Fruit fly (Drosophila melanogaster) whole organism, embryonic: Measurements from ENCODE around the gene CIA30.

Experiments
- Atf6 ChIP-seq: fragments of 200-800 bp; sonication (Bioruptor generic); IDR thresholded peaks from 2 replicates; pipeline ENCODE4 v1.3.6; 2022; ENCODE audit warnings: missing biosample characterization, missing genetic modification characterization
- C15 ChIP-seq: fragments of 200-800 bp; sonication (Bioruptor generic); IDR thresholded peaks from 3 replicates; pipeline ENCODE4 v1.3.6; 2022; ENCODE audit warnings: missing biosample characterization, missing genetic modification characterization
- CG10366 ChIP-seq: fragments of 200-800 bp; sonication (Bioruptor generic); IDR thresholded peaks from 2 replicates; pipeline ENCODE4 v1.3.6; 2022; ENCODE audit warnings: missing biosample characterization, missing genetic modification characterization
- CG12942 ChIP-seq: fragments of 200-800 bp; sonication (Bioruptor generic); optimal IDR thresholded peaks from 3 replicates; lab custom pipeline; 2016; ENCODE audit warnings: missing biosample characterization, missing genetic modification characterization
- CG1647 ChIP-seq: fragments of 200-800 bp; sonication (Bioruptor generic); optimal IDR thresholded peaks from 3 replicates; lab custom pipeline; 2016; ENCODE audit warnings: missing biosample characterization, missing genetic modification characterization
- CG17328 ChIP-seq: fragments of 200-800 bp; sonication (Bioruptor generic); IDR thresholded peaks from 2 replicates; pipeline ENCODE4 v1.3.6; 2022; ENCODE audit warnings: missing biosample characterization, missing genetic modification characterization
- CG1792 ChIP-seq: fragments of 200-800 bp; sonication (Bioruptor generic); optimal IDR thresholded peaks from 2 replicates; lab custom pipeline; 2016; ENCODE audit warnings: missing biosample characterization, missing genetic modification characterization
- CG18011 ChIP-seq: fragments of 200-800 bp; sonication (Bioruptor generic); optimal IDR thresholded peaks from 2 replicates; lab custom pipeline; 2017; ENCODE audit warnings: missing biosample characterization, missing genetic modification characterization, mild to moderate bottlenecking, moderate library complexity, missing genotype
- CG2889 ChIP-seq: fragments of 200-800 bp; sonication (Bioruptor generic); IDR thresholded peaks from 3 replicates; pipeline ENCODE4 v1.3.6; 2022; ENCODE audit warnings: missing biosample characterization, missing genetic modification characterization
- CG31388 ChIP-seq: fragments of 200-800 bp; sonication (Bioruptor generic); optimal IDR thresholded peaks from 2 replicates; lab custom pipeline; 2016; ENCODE audit warnings: missing biosample characterization, missing genetic modification characterization
- CG33557 ChIP-seq: fragments of 200-800 bp; sonication (Bioruptor generic); optimal IDR thresholded peaks from 2 replicates; lab custom pipeline; 2019; ENCODE audit warnings: missing biosample characterization, mild to moderate bottlenecking, missing genetic modification characterization, moderate library complexity
- CG34224 ChIP-seq: fragments of 200-800 bp; sonication (Bioruptor generic); IDR thresholded peaks from 3 replicates; pipeline ENCODE4 v1.3.6; 2022; ENCODE audit warnings: missing biosample characterization, missing genetic modification characterization; ENCODE audit not compliant: partially characterized antibody
- CG6791 ChIP-seq: fragments of 200-800 bp; sonication (Bioruptor generic); IDR thresholded peaks from 3 replicates; pipeline ENCODE4 v1.3.6; 2022; ENCODE audit warnings: missing biosample characterization, missing genetic modification characterization; ENCODE audit not compliant: partially characterized antibody
- CG7357 ChIP-seq: fragments of 200-800 bp; sonication (Bioruptor generic); IDR thresholded peaks from 3 replicates; pipeline ENCODE4 v1.3.6; 2022; ENCODE audit warnings: missing biosample characterization, missing genetic modification characterization
- CG8359 ChIP-seq: fragments of 200-800 bp; sonication (Bioruptor generic); optimal IDR thresholded peaks from 2 replicates; lab custom pipeline; 2017; ENCODE audit warnings: missing biosample characterization, mild to moderate bottlenecking, missing genetic modification characterization, borderline replicate concordance
- CG8388 ChIP-seq: fragments of 200-800 bp; sonication (Bioruptor generic); optimal IDR thresholded peaks from 2 replicates; lab custom pipeline; 2019; ENCODE audit warnings: missing biosample characterization, mild to moderate bottlenecking, missing genetic modification characterization, moderate library complexity
- CG8765 ChIP-seq: fragments of 200-800 bp; sonication (Bioruptor generic); IDR thresholded peaks from 2 replicates; pipeline ENCODE4 v1.3.6; 2022; ENCODE audit warnings: missing biosample characterization, missing genetic modification characterization
- CG8924 ChIP-seq: fragments of 200-800 bp; optimal IDR thresholded peaks from 3 replicates; lab custom pipeline; 2019; ENCODE audit warnings: missing biosample characterization, mild to moderate bottlenecking, missing genetic modification characterization, moderate library complexity
- CG9215 ChIP-seq: fragments of 200-800 bp; sonication (Bioruptor generic); IDR thresholded peaks from 2 replicates; pipeline ENCODE4 v1.3.6; 2022; ENCODE audit warnings: missing biosample characterization, missing genetic modification characterization
- D ChIP-seq, 2 experiments: fragments of 200-800 bp in 1 of 2; fragments of >200 bp in 1 of 2; sonication (Bioruptor generic) in 1 of 2; optimal IDR thresholded peaks; 2 replicates in 1 of 2; 3 replicates in 1 of 2; lab custom pipeline; 2017; ENCODE audit warnings: mild to moderate bottlenecking in 1 of 2, missing biosample characterization in 1 of 2, missing genetic modification characterization in 1 of 2, missing genetic modification reagents in 1 of 2
- GATAe ChIP-seq: fragments of 200-800 bp; sonication (Bioruptor generic); conservative IDR thresholded peaks from 2 replicates; pipeline ENCODE4 v1.3.6; 2022; ENCODE audit warnings: missing biosample characterization, missing genetic modification characterization
- Gsc ChIP-seq: fragments of 200-800 bp; sonication (Bioruptor generic); IDR thresholded peaks from 2 replicates; pipeline ENCODE4 v1.3.6; 2022; ENCODE audit warnings: missing biosample characterization, missing genetic modification characterization
- Hmr ChIP-seq: fragments of 200-800 bp; sonication (Bioruptor generic); optimal IDR thresholded peaks from 3 replicates; lab custom pipeline; 2017; ENCODE audit warnings: mild to moderate bottlenecking, missing biosample characterization, missing genetic modification reagents, missing genetic modification characterization
- Hmx ChIP-seq: fragments of 200-800 bp; sonication (Bioruptor generic); optimal IDR thresholded peaks from 2 replicates; lab custom pipeline; 2016; ENCODE audit warnings: missing biosample characterization, missing genetic modification characterization
- Lhr ChIP-seq: fragments of 200-800 bp; sonication (Bioruptor generic); optimal IDR thresholded peaks from 3 replicates; lab custom pipeline; 2017; ENCODE audit warnings: mild to moderate bottlenecking, missing biosample characterization, missing genetic modification reagents, missing genetic modification characterization
- Med ChIP-seq: fragments of 200-800 bp; sonication (Bioruptor generic); peaks from one replicate; lab custom pipeline; 2016; ENCODE audit warnings: missing biosample characterization, missing genetic modification characterization, mild to moderate bottlenecking, inconsistent platforms, moderate library complexity
- Neu2 ChIP-seq: fragments of 200-800 bp; sonication (Bioruptor generic); optimal IDR thresholded peaks from 3 replicates; lab custom pipeline; 2016; ENCODE audit warnings: missing biosample characterization, missing genetic modification characterization, borderline replicate concordance
- Nf-YB ChIP-seq: fragments of 200-800 bp; sonication (Bioruptor generic); optimal IDR thresholded peaks from 3 replicates; lab custom pipeline; 2019; ENCODE audit warnings: missing biosample characterization, mild to moderate bottlenecking, missing genetic modification characterization, moderate library complexity
- Nf-YC ChIP-seq: fragments of 200-800 bp; optimal IDR thresholded peaks from 3 replicates; lab custom pipeline; 2019; ENCODE audit warnings: missing biosample characterization, mild to moderate bottlenecking, missing genetic modification characterization, moderate library complexity
- Optix ChIP-seq: fragments of 200-800 bp; sonication (Bioruptor generic); IDR thresholded peaks from 3 replicates; pipeline ENCODE4 v1.3.6; 2022; ENCODE audit warnings: missing biosample characterization, missing genetic modification characterization
- Ravus ChIP-seq: fragments of 200-800 bp; sonication (Bioruptor generic); IDR thresholded peaks from 2 replicates; pipeline ENCODE4 v1.3.6; 2022; ENCODE audit warnings: missing biosample characterization, missing genetic modification characterization
- Spps ChIP-seq: fragments of 200-800 bp; sonication (Bioruptor generic); optimal IDR thresholded peaks from 2 replicates; lab custom pipeline; 2018; ENCODE audit warnings: missing biosample characterization, mild to moderate bottlenecking, missing genetic modification characterization
- cwo ChIP-seq: fragments of 200-800 bp; sonication (Bioruptor generic); optimal IDR thresholded peaks from 3 replicates; lab custom pipeline; 2017; ENCODE audit warnings: missing biosample characterization, missing genetic modification characterization, mild to moderate bottlenecking, moderate library complexity, missing genetic modification reagents
- dpn ChIP-seq, 2 experiments: fragments of 200-800 bp; sonication (Bioruptor generic); optimal IDR thresholded peaks; 3 replicates each; lab custom pipeline; 2016; ENCODE audit warnings: missing biosample characterization in 2 of 2, missing genetic modification characterization in 2 of 2
- esg ChIP-seq: fragments of 200-800 bp; sonication (Bioruptor generic); conservative IDR thresholded peaks from 2 replicates; pipeline ENCODE4 v1.3.6; 2022; ENCODE audit warnings: missing biosample characterization, missing genetic modification characterization
- gem ChIP-seq: fragments of 200-800 bp; sonication (Bioruptor generic); optimal IDR thresholded peaks from 2 replicates; lab custom pipeline; 2019; ENCODE audit warnings: missing biosample characterization, mild to moderate bottlenecking, missing genetic modification characterization, moderate library complexity
- gsb ChIP-seq: fragments of 200-800 bp; sonication (Bioruptor generic); IDR thresholded peaks from 2 replicates; pipeline ENCODE4 v1.3.6; 2022; ENCODE audit warnings: missing biosample characterization, missing genetic modification characterization
- lmd ChIP-seq: fragments of 200-800 bp; sonication (Bioruptor generic); IDR thresholded peaks from 2 replicates; pipeline ENCODE4 v1.3.6; 2022; ENCODE audit warnings: missing biosample characterization, missing genetic modification characterization
- lov ChIP-seq, 2 experiments: fragments of 200-800 bp in 1 of 2; fragments of >200 bp in 1 of 2; sonication (Bioruptor generic) in 1 of 2; IDR thresholded peaks in 1 of 2; optimal IDR thresholded peaks in 1 of 2; 2 replicates in 1 of 2; 3 replicates in 1 of 2; pipeline versions ENCODE4 v1.3.6 to Lab custom; 2017 to 2022; ENCODE audit warnings: missing biosample characterization in 1 of 2, missing genetic modification characterization in 1 of 2
- maf-S ChIP-seq: fragments of 200-800 bp; sonication (Bioruptor generic); optimal IDR thresholded peaks from 2 replicates; lab custom pipeline; 2016; ENCODE audit warnings: missing biosample characterization, missing genetic modification characterization
- otp ChIP-seq: fragments of 200-800 bp; sonication (Bioruptor generic); IDR thresholded peaks from 3 replicates; pipeline ENCODE4, ENCODE4 v1.3.6; 2022; ENCODE audit warnings: missing biosample characterization, missing genetic modification characterization
- pan ChIP-seq, 4 experiments: fragments of >200 bp in 3 of 4; fragments of 200-800 bp in 1 of 4; sonication (Bioruptor generic) in 1 of 4; optimal IDR thresholded peaks in 3 of 4; IDR thresholded peaks in 1 of 4; 2 replicates each; pipeline versions ENCODE4 v1.3.6 to Lab custom; 2017 to 2022; ENCODE audit warnings: missing biosample characterization in 2 of 4, missing genetic modification characterization in 2 of 4, mixed read lengths in 1 of 4
- peb ChIP-seq: fragments of 200-800 bp; sonication (Bioruptor generic); IDR thresholded peaks from 2 replicates; pipeline ENCODE4 v1.3.6; 2022; ENCODE audit warnings: missing biosample characterization, missing genetic modification characterization
- phol ChIP-seq: fragments of 200-800 bp; sonication (Bioruptor generic); optimal IDR thresholded peaks from 3 replicates; lab custom pipeline; 2018; ENCODE audit warnings: missing biosample characterization, mild to moderate bottlenecking, missing genetic modification characterization, moderate library complexity
- pum ChIP-seq: fragments of 200-800 bp; sonication (Bioruptor generic); optimal IDR thresholded peaks from 2 replicates; lab custom pipeline; 2016; ENCODE audit warnings: missing biosample characterization, missing genetic modification characterization
- sens ChIP-seq: fragments of 200-800 bp; sonication (Bioruptor generic); peaks from one replicate; lab custom pipeline; 2016; ENCODE audit warnings: missing biosample characterization, missing genetic modification characterization
- stc ChIP-seq: fragments of 200-800 bp; sonication (Bioruptor generic); IDR thresholded peaks from 2 replicates; pipeline ENCODE4 v1.3.6; 2022; ENCODE audit warnings: missing biosample characterization, missing genetic modification characterization
- ttk ChIP-seq: fragments of 200-800 bp; sonication (Bioruptor generic); IDR thresholded peaks from 2 replicates; pipeline ENCODE4 v2.1.2; 2022; ENCODE audit warnings: missing biosample characterization, missing genetic modification characterization
- wek ChIP-seq: fragments of 200-800 bp; sonication (Bioruptor generic); optimal IDR thresholded peaks from 3 replicates; lab custom pipeline; 2018; ENCODE audit warnings: missing biosample characterization, mild to moderate bottlenecking, missing genetic modification characterization, moderate library complexity

Gene CIA30

DNA sequence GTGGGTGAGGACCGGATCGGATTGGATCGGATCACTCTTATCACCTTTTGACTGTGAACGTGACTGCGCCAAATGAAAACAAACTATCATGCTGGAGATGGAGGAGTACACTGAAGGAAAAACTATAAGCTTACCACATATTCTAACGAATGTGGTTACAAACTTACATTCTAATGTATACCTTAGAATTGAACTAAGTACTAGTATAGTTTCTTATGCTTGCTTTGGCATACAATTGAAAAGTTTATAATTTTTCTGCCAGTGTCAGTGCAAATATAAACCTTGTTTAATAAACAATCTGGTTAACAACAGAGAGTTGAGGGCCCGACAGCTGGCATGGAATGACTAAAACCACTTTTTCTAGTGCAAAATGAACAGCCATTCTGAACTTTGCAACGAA lies 19.2 kb upstream of the CIA30 start (continued):
- TF ChIP-seq pum (GFP tag; lab: Kevin White, UChicago) (peak; percentile 6), C15 (GFP tag; lab: Robert Waterston, UW) (no peak), CG1792 (GFP tag; lab: Kevin White, UChicago) (no peak), CG9215 (GFP tag; lab: Robert Waterston, UW) (no peak), D (optimal IDR thresholded peaks at IDR 0.05; lab: Kevin White, UChicago) (no peak), D (GFP tag; optimal IDR thresholded peaks at IDR 0.05; lab: Kevin White, UChicago) (no peak), peb (no peak), Ravus (GFP tag; lab: Robert Waterston, UW) (no peak), gsb (GFP tag; lab: Robert Waterston, UW) (no peak), CG34224 (no peak), Neu2 (no peak), cwo (GFP tag; lab: Kevin White, UChicago) (peak; percentile 24), lmd (peak; percentile 38; the same call in 1 of the 2 replicates), CG10366 (GFP tag; lab: Robert Waterston, UW) (peak; percentile 33; the same call in 1 of the 2 replicates), Optix (no peak), CG33557 (GFP tag; lab: Kevin White, UChicago) (no peak), Lhr (GFP tag; lab: Kevin White, UChicago) (no peak), CG8924 (tag; lab: Kevin White, UChicago) (no peak), maf-S (GFP tag; lab: Kevin White, UChicago) (peak; percentile 4), lov (optimal IDR thresholded peaks at IDR 0.05; lab: Kevin White, UChicago) (no peak), lov (GFP tag; IDR thresholded peaks at IDR 0.05; lab: Robert Waterston, UW) (no peak), stc (peak; percentile 41; the same call in 1 of the 2 replicates), sens (GFP tag; lab: Kevin White, UChicago) (peak; percentile 69), wek (GFP tag; lab: Kevin White, UChicago) (no peak), Atf6 (GFP tag; lab: Robert Waterston, UW) (no peak), otp (GFP tag; lab: Robert Waterston, UW) (0 out of 3 replicates have a peak, but pooled peaks have one; percentile 47), CG2889 (no peak), Spps (tag; lab: Kevin White, UChicago) (no peak), Med (GFP tag; lab: Kevin White, UChicago) (peak; percentile 83), Hmx (no peak), CG1647 (no peak), pan (optimal IDR thresholded peaks at IDR 0.05; lab: Kevin White, UChicago) (no peak), pan (GFP tag; optimal IDR thresholded peaks at IDR 0.05 in 1 of 2, IDR thresholded peaks at IDR 0.05 in 1 of 2) (peak in 1 of 2 experiments; percentile 25), CG8388 (peak; percentile 53), gem (tag; lab: Kevin White, UChicago) (peak; percentile 72), Nf-YC (tag; lab: Kevin White, UChicago) (no peak), CG8359 (GFP tag; lab: Kevin White, UChicago) (no peak), CG17328 (GFP tag; lab: Robert Waterston, UW) (no peak), CG12942 (GFP tag; lab: Kevin White, UChicago) (peak; percentile 14), CG18011 (GFP tag; lab: Kevin White, UChicago) (no peak), ttk (GFP tag; lab: Robert Waterston, UW) (peak; percentile 64), Gsc (GFP tag; lab: Robert Waterston, UW) (no peak), CG8765 (GFP tag; lab: Robert Waterston, UW) (no peak), GATAe (GFP tag; lab: Robert Waterston, UW) (no peak), CG6791 (GFP tag; lab: Robert Waterston, UW) (no peak), CG31388 (GFP tag; lab: Kevin White, UChicago) (no peak), CG7357 (GFP tag; lab: Robert Waterston, UW) (0 out of 3 replicates have a peak, but pooled peaks have one; percentile 17), Nf-YB (no peak), phol (tag; lab: Kevin White, UChicago) (peak; percentile 50), esg (peak; percentile 43), Hmr (no peak), dpn (GFP tag; optimal IDR thresholded peaks at IDR 0.05; lab: Kevin White, UChicago) (peak in 1 of 2 experiments; percentile 17)
